Worm (Caenorhabditis elegans) whole organism, young adult: Measurements from ENCODE around the gene nhr-41.

Experiments used
- B0019.2 ChIP-seq: fragments of 200-800 bp; sonication (Bioruptor generic); conservative IDR thresholded peaks from 2 replicates; pipeline ENCODE4 v1.3.6; 2022; ENCODE audit warnings: missing genetic modification reagents, missing genetic modification characterization, missing compliant biosample characterization
- B0261.1 ChIP-seq: sonication (generic microtip); optimal IDR thresholded peaks from 2 replicates; lab custom pipeline; 2016; ENCODE audit warnings: mild to moderate bottlenecking, missing genetic modification characterization, moderate library complexity, missing compliant biosample characterization
- F23B12.7 ChIP-seq: sonication (generic microtip); optimal IDR thresholded peaks from 2 replicates; lab custom pipeline; 2017; ENCODE audit warnings: missing genetic modification characterization, mild to moderate bottlenecking, missing compliant biosample characterization, antibody characterized with exemption, moderate library complexity; ENCODE audit not compliant: insufficient read depth
- F33H1.4 ChIP-seq: fragments of 200-800 bp; sonication (Bioruptor generic); IDR thresholded peaks from 2 replicates; pipeline ENCODE4 v1.3.6; 2022; ENCODE audit warnings: missing genetic modification reagents, missing genetic modification characterization, missing compliant biosample characterization
- F55B11.4 ChIP-seq: sonication (generic microtip); optimal IDR thresholded peaks from 2 replicates; lab custom pipeline; 2016; ENCODE audit warnings: missing compliant biosample characterization, missing genetic modification characterization, borderline replicate concordance; ENCODE audit not compliant: insufficient read depth
- F57A8.1 ChIP-seq: fragments of 200-800 bp; sonication (Bioruptor generic); optimal IDR thresholded peaks from 2 replicates; lab custom pipeline; 2018; ENCODE audit warnings: mild to moderate bottlenecking, missing genetic modification characterization, moderate library complexity, missing compliant biosample characterization
- F57C9.4 ChIP-seq: sonication (generic microtip); optimal IDR thresholded peaks from 2 replicates; lab custom pipeline; 2017; ENCODE audit warnings: mild to moderate bottlenecking, missing genetic modification characterization, missing compliant biosample characterization
- T07F8.4 ChIP-seq: sonication (generic microtip); optimal IDR thresholded peaks from 2 replicates; lab custom pipeline; 2016; ENCODE audit warnings: mild to moderate bottlenecking, missing genetic modification characterization, moderate library complexity, missing compliant biosample characterization
- T26A5.8 ChIP-seq: sonication (generic microtip); optimal IDR thresholded peaks from 2 replicates; lab custom pipeline; 2016; ENCODE audit warnings: missing genetic modification characterization, missing compliant biosample characterization
- Y53G8AR.9 ChIP-seq: fragments of 200-800 bp; sonication (Bioruptor generic); conservative IDR thresholded peaks from 2 replicates; pipeline ENCODE4 v1.3.6; 2022; ENCODE audit warnings: missing genetic modification reagents, missing genetic modification characterization, missing compliant biosample characterization
- Y56A3A.18 ChIP-seq: fragments of 200-800 bp; sonication (Bioruptor generic); IDR thresholded peaks from 2 replicates; pipeline ENCODE4 v1.3.6; 2022; ENCODE audit warnings: missing genetic modification reagents, missing genetic modification characterization, missing compliant biosample characterization
- ama-1 ChIP-seq, 3 experiments: fragments of 150-350 bp in 1 of 3; sonication (generic microtip) in 2 of 3; optimal IDR thresholded peaks; 2 replicates each; lab custom pipeline; 2014 to 2018; ENCODE audit warnings: missing biosample characterization in 2 of 3, missing genetic modification characterization in 2 of 3, missing genetic modification reagents in 2 of 3
- aptf-2 ChIP-seq: fragments of 200-800 bp; sonication (Bioruptor generic); conservative IDR thresholded peaks from 2 replicates; pipeline ENCODE4 v1.3.6; 2022; ENCODE audit warnings: missing genetic modification reagents, missing genetic modification characterization, missing compliant biosample characterization
- aptf-3 ChIP-seq: fragments of 200-800 bp; sonication (Bioruptor generic); IDR thresholded peaks from 2 replicates; pipeline ENCODE4 v1.3.6; 2022; ENCODE audit warnings: missing genetic modification characterization, missing compliant biosample characterization
- atf-7 ChIP-seq: sonication (generic microtip); optimal IDR thresholded peaks from 2 replicates; lab custom pipeline; 2017; ENCODE audit warnings: mild to moderate bottlenecking, missing genetic modification characterization, missing compliant biosample characterization
- athp-1 ChIP-seq: sonication (generic microtip); optimal IDR thresholded peaks from 2 replicates; lab custom pipeline; 2017; ENCODE audit warnings: mild to moderate bottlenecking, missing genetic modification characterization, missing compliant biosample characterization
- attf-5 ChIP-seq: fragments of 200-800 bp; sonication (Bioruptor generic); optimal IDR thresholded peaks from 2 replicates; lab custom pipeline; 2018; ENCODE audit warnings: mild to moderate bottlenecking, missing genetic modification characterization, missing compliant biosample characterization
- ccch-3 ChIP-seq: fragments of 200-800 bp; sonication (Bioruptor generic); optimal IDR thresholded peaks from 2 replicates; lab custom pipeline; 2018; ENCODE audit warnings: mild to moderate bottlenecking, missing genetic modification characterization, missing compliant biosample characterization
- cebp-1 ChIP-seq, 2 experiments: fragments of 200-800 bp in 1 of 2; sonication (Bioruptor generic) in 1 of 2; sonication (generic microtip) in 1 of 2; IDR thresholded peaks in 1 of 2; optimal IDR thresholded peaks in 1 of 2; 2 replicates each; pipeline versions ENCODE4 v1.3.6 to Lab custom; 2017 to 2022; ENCODE audit warnings: missing compliant biosample characterization in 2 of 2, missing genetic modification characterization in 2 of 2, mild to moderate bottlenecking in 1 of 2, missing genetic modification reagents in 1 of 2, moderate library complexity in 1 of 2
- ceh-100 ChIP-seq: fragments of 200-800 bp; sonication (Bioruptor generic); IDR thresholded peaks from 2 replicates; pipeline ENCODE4 v1.3.6; 2022; ENCODE audit warnings: missing genetic modification reagents, missing genetic modification characterization, missing compliant biosample characterization
- ceh-27 ChIP-seq: fragments of 200-800 bp; sonication (Bioruptor generic); optimal IDR thresholded peaks from 2 replicates; lab custom pipeline; 2018; ENCODE audit warnings: mild to moderate bottlenecking, missing genetic modification characterization, moderate library complexity, missing compliant biosample characterization
- ceh-91 ChIP-seq: fragments of 200-800 bp; sonication (Bioruptor generic); IDR thresholded peaks from 2 replicates; pipeline ENCODE4 v1.3.6; 2022; ENCODE audit warnings: missing genetic modification reagents, missing genetic modification characterization, missing compliant biosample characterization
- dpff-1 ChIP-seq: sonication (generic microtip); optimal IDR thresholded peaks from 2 replicates; lab custom pipeline; 2017; ENCODE audit warnings: mild to moderate bottlenecking, missing genetic modification characterization, missing compliant biosample characterization
- ets-4 ChIP-seq: fragments of 200-800 bp; sonication (Bioruptor generic); optimal IDR thresholded peaks from 2 replicates; lab custom pipeline; 2018; ENCODE audit warnings: mild to moderate bottlenecking, missing genetic modification characterization, missing compliant biosample characterization
- hrde-1 ChIP-seq: sonication (generic microtip); optimal IDR thresholded peaks from 2 replicates; lab custom pipeline; 2016; ENCODE audit warnings: missing genetic modification characterization, mild to moderate bottlenecking, missing compliant biosample characterization, moderate library complexity, missing genotype, missing genetic modification reagents, borderline replicate concordance
- lin-54 ChIP-seq: fragments of 200-800 bp; sonication (Bioruptor generic); optimal IDR thresholded peaks from 2 replicates; lab custom pipeline; 2018; ENCODE audit warnings: mild to moderate bottlenecking, missing genetic modification characterization, missing compliant biosample characterization
- lsl-1 ChIP-seq: fragments of 200-800 bp; sonication (Bioruptor generic); optimal IDR thresholded peaks from 2 replicates; lab custom pipeline; 2018; ENCODE audit warnings: mild to moderate bottlenecking, missing genetic modification characterization, moderate library complexity, missing compliant biosample characterization
- lsy-27 ChIP-seq: sonication (generic microtip); optimal IDR thresholded peaks from 2 replicates; lab custom pipeline; 2017; ENCODE audit warnings: missing genetic modification characterization, mild to moderate bottlenecking, missing compliant biosample characterization, antibody characterized with exemption, missing genotype, borderline replicate concordance; ENCODE audit not compliant: insufficient read depth
- madf-10 ChIP-seq: sonication (generic microtip); optimal IDR thresholded peaks from 2 replicates; lab custom pipeline; 2016; ENCODE audit warnings: mild to moderate bottlenecking, missing genetic modification characterization, missing compliant biosample characterization
- mes-4 ChIP-seq: sonication (generic microtip); optimal IDR thresholded peaks from 2 replicates; lab custom pipeline; 2016; ENCODE audit warnings: missing genotype, missing genetic modification characterization, missing compliant biosample characterization
- nfya-2 ChIP-seq: fragments of 200-800 bp; sonication (Bioruptor generic); IDR thresholded peaks from 2 replicates; pipeline ENCODE4 v1.3.6; 2022; ENCODE audit warnings: missing genetic modification reagents, missing genetic modification characterization, missing compliant biosample characterization
- nhr-179 ChIP-seq: sonication (generic microtip); optimal IDR thresholded peaks from 2 replicates; lab custom pipeline; 2016; ENCODE audit warnings: mild to moderate bottlenecking, missing genetic modification characterization, missing compliant biosample characterization
- nhr-80 ChIP-seq: sonication (generic microtip); optimal IDR thresholded peaks from 2 replicates; lab custom pipeline; 2016; ENCODE audit warnings: missing genetic modification characterization, missing compliant biosample characterization
- repo-1 ChIP-seq: sonication (generic microtip); optimal IDR thresholded peaks from 2 replicates; lab custom pipeline; 2017; ENCODE audit warnings: mild to moderate bottlenecking, missing genetic modification characterization, missing compliant biosample characterization
- sdz-38 ChIP-seq: sonication (generic microtip); optimal IDR thresholded peaks from 2 replicates; lab custom pipeline; 2016; ENCODE audit warnings: missing genotype, missing genetic modification characterization, missing compliant biosample characterization
- tbp1 ChIP-seq: fragments of 200-800 bp; sonication (Bioruptor generic); optimal IDR thresholded peaks from 2 replicates; lab custom pipeline; 2018; ENCODE audit warnings: mild to moderate bottlenecking, missing genetic modification characterization, missing compliant biosample characterization
- unc-130 ChIP-seq: sonication (generic microtip); optimal IDR thresholded peaks from 2 replicates; lab custom pipeline; 2016; ENCODE audit warnings: missing genetic modification reagents, missing genetic modification characterization, missing compliant biosample characterization
- unc-62 ChIP-seq: fragments of 150-350 bp; optimal IDR thresholded peaks from 2 replicates; lab custom pipeline; 2014; ENCODE audit warnings: missing biosample characterization, missing genetic modification reagents, missing genetic modification characterization
- ztf-18 ChIP-seq: sonication (generic microtip); optimal IDR thresholded peaks from 2 replicates; lab custom pipeline; 2016; ENCODE audit warnings: missing genotype, mild to moderate bottlenecking, missing genetic modification characterization, missing compliant biosample characterization
- ztf-25 ChIP-seq: fragments of 200-800 bp; sonication (Bioruptor generic); IDR thresholded peaks from 2 replicates; pipeline ENCODE4 v1.3.6; 2022; ENCODE audit warnings: missing genetic modification reagents, missing genetic modification characterization, missing compliant biosample characterization
- ztf-26 ChIP-seq: sonication (generic microtip); optimal IDR thresholded peaks from 2 replicates; lab custom pipeline; 2017; ENCODE audit warnings: missing genetic modification characterization, missing compliant biosample characterization
- ztf-3 ChIP-seq: fragments of 200-800 bp; sonication (Bioruptor generic); optimal IDR thresholded peaks from 2 replicates; lab custom pipeline; 2018; ENCODE audit warnings: mild to moderate bottlenecking, missing genetic modification characterization, missing compliant biosample characterization
- ztf-6 ChIP-seq: fragments of 200-800 bp; sonication (Bioruptor generic); IDR thresholded peaks from 2 replicates; pipeline ENCODE4 v1.3.6; 2022; ENCODE audit warnings: missing genetic modification reagents, missing genetic modification characterization, missing compliant biosample characterization

Gene nhr-41

DNA sequence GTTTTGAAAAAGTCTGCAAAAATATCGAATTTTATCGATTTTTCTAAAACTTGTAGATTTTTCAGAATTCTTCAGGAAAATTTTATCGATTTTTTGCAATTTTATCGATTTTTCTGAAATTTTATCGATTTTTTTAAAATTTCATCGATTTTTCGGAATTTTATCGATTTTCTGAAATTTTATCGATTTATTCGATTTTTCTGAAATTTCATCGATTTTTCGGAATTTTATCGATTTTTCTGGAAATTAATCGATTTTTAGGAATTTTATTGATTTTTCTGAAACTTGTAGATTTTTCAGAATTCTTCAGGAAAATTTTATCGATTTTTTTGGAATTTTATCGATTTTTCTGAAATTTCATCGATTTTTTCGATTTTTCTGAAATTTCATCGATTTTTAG is 22.1 kb downstream of the nhr-41 start:
- TF ChIP-seq athp-1 (tag; lab: Kevin White, UChicago) (no peak), Y53G8AR.9 (GFP tag; lab: Robert Waterston, UW) (no peak), ama-1 (optimal IDR thresholded peaks at IDR 0.05; lab: Kevin White, UChicago) (no peak), ama-1 (GFP tag; optimal IDR thresholded peaks at IDR 0.05; lab: Kevin White, UChicago) (no peak)
- TF ChIP-seq, all 124 proteins: peak for 0

- no peak for TF ChIP-seq Y53G8AR.9 (GFP tag; lab: Robert Waterston, UW)
- no peak for TF ChIP-seq lsy-27
- TF ChIP-seq B0261.1: no peak
- no peak for TF ChIP-seq ztf-25 (GFP tag; lab: Robert Waterston, UW)
- TF ChIP-seq B0019.2 (GFP tag; lab: Robert Waterston, UW): no peak
These were observed 22.7 kb downstream of the nhr-41 start for ce11 chrIV:1408718-1409117.

- TF ChIP-seq ztf-26 (no peak), ceh-27 (GFP tag; lab: Kevin White, UChicago) (no peak), sdz-38 (tag; lab: Kevin White, UChicago) (no peak), hrde-1 (tag; lab: Kevin White, UChicago) (no peak), attf-5 (no peak), cebp-1 (GFP tag; IDR thresholded peaks at IDR 0.05; lab: Robert Waterston, UW) (no peak), cebp-1 (tag; optimal IDR thresholded peaks at IDR 0.05; lab: Kevin White, UChicago) (no peak), tbp1 (GFP tag; lab: Kevin White, UChicago) (no peak), ztf-18 (tag; lab: Kevin White, UChicago) (no peak), F23B12.7 (tag; lab: Kevin White, UChicago) (no peak), unc-130 (no peak), F55B11.4 (tag; lab: Kevin White, UChicago) (no peak), mes-4 (tag; lab: Kevin White, UChicago) (no peak), aptf-3 (GFP tag; lab: Robert Waterston, UW) (no peak)
These were observed 23.9 kb downstream of the nhr-41 start, which contains the start of gene rpc-11 for ce11 chrIV:1409941-1410340. rpc-11 (minus strand) TSS chrIV:1410041.

- TF ChIP-seq madf-10 (peak; percentile 77), nhr-80 (peak; percentile 86), nfya-2 (GFP tag; lab: Robert Waterston, UW) (no peak), atf-7 (tag; lab: Kevin White, UChicago) (no peak), F57C9.4 (no peak), ccch-3 (peak; percentile 2), T07F8.4 (tag; lab: Kevin White, UChicago) (no peak), F33H1.4 (GFP tag; lab: Robert Waterston, UW) (peak; percentile 98), ztf-26 (no peak), nhr-179 (tag; lab: Kevin White, UChicago) (no peak), aptf-2 (GFP tag; lab: Robert Waterston, UW) (no peak), ceh-100 (GFP tag; lab: Robert Waterston, UW) (no peak), dpff-1 (tag; lab: Kevin White, UChicago) (no peak), ztf-6 (GFP tag; lab: Robert Waterston, UW) (no peak), unc-62 (no peak), F57A8.1 (GFP tag; lab: Kevin White, UChicago) (no peak), ztf-3 (GFP tag; lab: Kevin White, UChicago) (no peak), repo-1 (tag; lab: Kevin White, UChicago) (no peak), lin-54 (GFP tag; lab: Kevin White, UChicago) (peak; percentile 68), lsl-1 (peak; percentile 95), ceh-91 (GFP tag; lab: Robert Waterston, UW) (peak; percentile 69; the same call in 1 of the 2 replicates), Y56A3A.18 (GFP tag; lab: Robert Waterston, UW) (no peak), T26A5.8 (tag; lab: Kevin White, UChicago) (no peak), ets-4 (GFP tag; lab: Kevin White, UChicago) (no peak), aptf-3 (GFP tag; lab: Robert Waterston, UW) (no peak)
These were observed 33.9 kb downstream of the nhr-41 start, which contains the start of gene Y77E11A.7 for ce11 chrIV:1419795-1420509. Y77E11A.7 (minus strand) TSS chrIV:1419849.
